Fruit fly (Drosophila melanogaster): ENCODE measurements around the gene Lip1.

The Lip1 gene

dm6 chr2L:10689221-10690034 is 11.9 kb downstream of the Lip1 start, which contains the start of gene CG7294 (continued):
- peak; percentile 5 for TF ChIP-seq CG10209 (GFP tag; optimal IDR thresholded peaks at IDR 0.05)
- no peak for TF ChIP-seq her (GFP tag; optimal IDR thresholded peaks at IDR 0.05)
- peak; percentile 49 for TF ChIP-seq CG7556 (GFP tag; optimal IDR thresholded peaks at IDR 0.05)
- TF ChIP-seq sd (tag; optimal IDR thresholded peaks at IDR 0.05) = peak; percentile 84
- TF ChIP-seq CoRest (tag; optimal IDR thresholded peaks at IDR 0.05) = peak; percentile 35
- TF ChIP-seq CG2712 (tag; optimal IDR thresholded peaks at IDR 0.05) = peak; percentile 63
- no peak for TF ChIP-seq ewg (GFP tag; optimal IDR thresholded peaks at IDR 0.05)
- TF ChIP-seq Eip74EF (GFP tag; optimal IDR thresholded peaks at IDR 0.05) = no peak
- peak; percentile 54 for TF ChIP-seq CG10979 (tag; optimal IDR thresholded peaks at IDR 0.05)
- peak; percentile 72 for TF ChIP-seq CG18262 (tag; optimal IDR thresholded peaks at IDR 0.05)
- peak; percentile 61 for TF ChIP-seq CG2678 (tag; optimal IDR thresholded peaks at IDR 0.05)
- peak; percentile 25 for TF ChIP-seq CG8924 (tag; optimal IDR thresholded peaks at IDR 0.05)
- peak; percentile 45 for TF ChIP-seq D19A (tag; optimal IDR thresholded peaks at IDR 0.05)
- TF ChIP-seq dmrt99B (tag; optimal IDR thresholded peaks at IDR 0.05) = peak; percentile 19
- TF ChIP-seq CG9727 (GFP tag; optimal IDR thresholded peaks at IDR 0.05) = peak; percentile 13
- TF ChIP-seq CG12659 (GFP tag; optimal IDR thresholded peaks at IDR 0.05) = peak; percentile 20
- TF ChIP-seq grau (tag; optimal IDR thresholded peaks at IDR 0.05) = peak; percentile 50
- TF ChIP-seq Meics (GFP tag; optimal IDR thresholded peaks at IDR 0.05) = peak; percentile 23
- peak; percentile 11 for TF ChIP-seq gsb-n (tag; optimal IDR thresholded peaks at IDR 0.05)
- peak; percentile 38 for TF ChIP-seq CG13894 (tag; optimal IDR thresholded peaks at IDR 0.05)
- peak; percentile 11 for TF ChIP-seq CG33557 (GFP tag; optimal IDR thresholded peaks at IDR 0.05)
- TF ChIP-seq GATAe (GFP tag; conservative IDR thresholded peaks at IDR 0.05) = no peak
- peak; percentile 55 for TF ChIP-seq Sox100B (GFP tag; optimal IDR thresholded peaks at IDR 0.05)
- TF ChIP-seq usp (GFP tag; optimal IDR thresholded peaks at IDR 0.05) = no peak
- TF ChIP-seq CG7928 (GFP tag; optimal IDR thresholded peaks at IDR 0.05) = no peak
- TF ChIP-seq CG17829 (tag; optimal IDR thresholded peaks at IDR 0.05) = peak; percentile 27
- peak in 1 of 3 experiments; percentile 60 for TF ChIP-seq lola (GFP tag; optimal IDR thresholded peaks at IDR 0.05)
- TF ChIP-seq bsh (GFP tag; optimal IDR thresholded peaks at IDR 0.05) = peak in 1 of 2 experiments; percentile 32
- TF ChIP-seq Oli (tag; optimal IDR thresholded peaks at IDR 0.05) = peak; percentile 1
- TF ChIP-seq CG17361 (GFP tag; IDR thresholded peaks at IDR 0.05) = peak; percentile 66
- no peak for TF ChIP-seq otp (GFP tag; IDR thresholded peaks at IDR 0.05)
- peak; percentile 28 for TF ChIP-seq CG7839 (tag; optimal IDR thresholded peaks at IDR 0.05)
- TF ChIP-seq row (GFP tag; IDR thresholded peaks at IDR 0.05) = peak; percentile 21; the same call in 1 of the 3 replicates
- peak; percentile 67 for TF ChIP-seq gem (tag; optimal IDR thresholded peaks at IDR 0.05)
- TF ChIP-seq CG11504 (tag; optimal IDR thresholded peaks at IDR 0.05) = peak; percentile 60
- TF ChIP-seq Asciz (GFP tag; optimal IDR thresholded peaks at IDR 0.05) = peak; percentile 6
- peak; percentile 8 for TF ChIP-seq Blimp-1 (GFP tag; optimal IDR thresholded peaks at IDR 0.05)

- TF ChIP-seq CG14050 (GFP tag; IDR thresholded peaks at IDR 0.05) = no peak
- TF ChIP-seq ham (GFP tag; IDR thresholded peaks at IDR 0.05) = no peak
- TF ChIP-seq CG4707 (GFP tag; optimal IDR thresholded peaks at IDR 0.05) = no peak
- TF ChIP-seq NFAT (GFP tag; IDR thresholded peaks at IDR 0.05) = 0 out of 2 replicates have a peak, but pooled peaks have one; percentile 16
- TF ChIP-seq sisA (GFP tag; IDR thresholded peaks at IDR 0.05) = 0 out of 2 replicates have a peak, but pooled peaks have one; percentile 15
- no peak for TF ChIP-seq ftz-f1 (GFP tag; optimal IDR thresholded peaks at IDR 0.05)
- TF ChIP-seq CG7271 (tag; optimal IDR thresholded peaks at IDR 0.05) = no peak
- TF ChIP-seq Kr (GFP tag; optimal IDR thresholded peaks at IDR 0.05) = no peak
- TF ChIP-seq CG3847 (GFP tag; IDR thresholded peaks at IDR 0.05) = 0 out of 2 replicates have a peak, but pooled peaks have one; percentile 11
- TF ChIP-seq CG17612 (GFP tag; IDR thresholded peaks at IDR 0.05) = 0 out of 2 replicates have a peak, but pooled peaks have one; percentile 20
- peak; percentile 28 for TF ChIP-seq Med (GFP tag)
- TF ChIP-seq cas (GFP tag; IDR thresholded peaks at IDR 0.05) = 0 out of 2 replicates have a peak, but pooled peaks have one; percentile 27
These were observed 12.6 kb downstream of the Lip1 start for dm6 chr2L:10688764-10689163.
